Fruit fly (Drosophila melanogaster) S2 (cell line): ENCODE results near the gene gce.

ENCODE experiments used
- CG8478 ChIP-seq: fragments of >200 bp; optimal IDR thresholded peaks from 2 replicates; lab custom pipeline; 2018
- CTCF ChIP-seq, 2 experiments: fragments of >200 bp; optimal IDR thresholded peaks; 2 replicates each; lab custom pipeline; 2018

DNA sequence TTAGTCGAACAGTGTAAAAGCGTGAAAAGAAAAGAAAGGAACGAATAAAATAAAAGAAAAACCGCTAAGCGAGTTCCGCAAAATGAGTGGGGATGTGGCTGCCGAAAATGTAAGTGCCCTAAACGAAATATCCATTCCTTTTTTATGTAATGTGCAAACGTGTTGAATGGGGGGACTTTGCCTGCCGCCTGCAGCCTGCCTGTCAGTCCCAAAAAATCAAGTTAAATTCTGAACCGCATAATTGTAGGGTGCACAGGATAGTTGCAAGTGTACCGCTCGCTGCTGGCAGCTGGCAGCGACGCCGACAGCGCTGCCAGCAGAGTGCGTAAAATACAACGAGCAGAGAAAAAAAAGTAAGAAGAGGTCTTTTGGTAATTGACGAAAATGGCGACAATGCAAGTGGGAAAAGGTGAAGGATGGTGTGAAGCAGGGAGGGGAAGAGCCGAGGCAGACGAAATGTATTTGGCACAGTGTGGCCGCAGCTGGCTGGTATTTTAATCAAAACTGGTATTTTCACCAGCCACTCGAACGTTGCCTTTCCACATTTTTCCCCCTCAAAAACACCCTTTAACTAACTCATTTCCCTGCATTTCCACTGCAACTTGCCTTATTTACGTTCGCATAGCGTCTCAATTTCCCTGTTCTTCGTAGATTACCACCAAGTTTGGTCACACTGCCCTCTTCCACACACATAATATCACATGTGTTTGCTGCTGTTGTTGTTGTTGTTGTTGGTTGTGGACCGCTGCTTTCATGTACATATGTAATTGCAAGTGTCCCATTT lies 22.3 kb downstream of the gce start:
- peak in 1 of 2 experiments; percentile 30 for TF ChIP-seq CTCF (optimal IDR thresholded peaks at IDR 0.05; lab: Kevin White, UChicago)
- TF ChIP-seq CG8478 (lab: Kevin White, UChicago), result no peak
